Fruit fly (Drosophila melanogaster): ENCODE measurements around the gene CG14543.

Gene CG14543

dm6 chr3R:26017771-26018731 lies 38.4 kb upstream of the CG14543 start (continued):
- TF ChIP-seq ase (GFP tag; IDR thresholded peaks at IDR 0.05) (no peak), CG2889 (GFP tag; IDR thresholded peaks at IDR 0.05) (no peak), CG12155 (GFP tag; optimal IDR thresholded peaks at IDR 0.05) (peak; percentile 30), CG7928 (GFP tag; optimal IDR thresholded peaks at IDR 0.05) (no peak), CG7372 (GFP tag; IDR thresholded peaks at IDR 0.05) (peak; percentile 31; the same call in 1 of the 2 replicates), hkb (optimal IDR thresholded peaks at IDR 0.05) (no peak), hkb (GFP tag; IDR thresholded peaks at IDR 0.05) (peak; percentile 26; the same call in 1 of the 2 replicates), stwl (tag; optimal IDR thresholded peaks at IDR 0.05) (peak; percentile 62), CG14965 (GFP tag; optimal IDR thresholded peaks at IDR 0.05; ENCODE audit: borderline replicate concordance) (no peak), Atf6 (GFP tag; IDR thresholded peaks at IDR 0.05) (no peak), CG9437 (GFP tag; optimal IDR thresholded peaks at IDR 0.05) (peak; percentile 78), jigr1 (GFP tag; IDR thresholded peaks at IDR 0.05) (no peak), CG1529 (GFP tag; optimal IDR thresholded peaks at IDR 0.05) (peak; percentile 72), Nf-YC (tag; optimal IDR thresholded peaks at IDR 0.05) (no peak), lab (GFP tag; optimal IDR thresholded peaks at IDR 0.05) (peak; percentile 25), Opbp (GFP tag; IDR thresholded peaks at IDR 0.05; ENCODE audit: partially characterized antibody) (no peak), psq (GFP tag; optimal IDR thresholded peaks at IDR 0.05) (peak; percentile 33), ranshi (GFP tag; IDR thresholded peaks at IDR 0.05) (peak; percentile 51; the same call in 1 of the 2 replicates), row (GFP tag; IDR thresholded peaks at IDR 0.05) (peak; percentile 72), CG13624 (GFP tag; optimal IDR thresholded peaks at IDR 0.05) (no peak), Sin3A (optimal IDR thresholded peaks at IDR 0.05) (no peak), cas (GFP tag; IDR thresholded peaks at IDR 0.05) (no peak), Poxn (GFP tag; IDR thresholded peaks at IDR 0.05) (no peak), CG4730 (GFP tag; IDR thresholded peaks at IDR 0.05) (no peak; the same call in none of the 2 replicates), CG15514 (GFP tag; optimal IDR thresholded peaks at IDR 0.05) (no peak), CG15601 (tag; optimal IDR thresholded peaks at IDR 0.05) (peak; percentile 91), gce (GFP tag; IDR thresholded peaks at IDR 0.05) (0 out of 3 replicates have a peak, but pooled peaks have one; percentile 44), ERR (GFP tag; optimal IDR thresholded peaks at IDR 0.05) (no peak), dmrt11E (tag; optimal IDR thresholded peaks at IDR 0.05) (peak; percentile 99), ssp (GFP tag; IDR thresholded peaks at IDR 0.05) (peak; percentile 59), Gug (GFP tag; IDR thresholded peaks at IDR 0.05) (peak; percentile 30; the same call in 2 of the 4 replicates), gcm (GFP tag; optimal IDR thresholded peaks at IDR 0.05) (peak; percentile 91), E2f2 (GFP tag; IDR thresholded peaks at IDR 0.05) (peak; percentile 36; the same call in 1 of the 2 replicates), CG12104 (GFP tag; optimal IDR thresholded peaks at IDR 0.05) (peak; percentile 71), so (GFP tag; IDR thresholded peaks at IDR 0.05) (peak; percentile 71; the same call in 2 of the 3 replicates), oc (tag; optimal IDR thresholded peaks at IDR 0.05) (peak; percentile 52), Elba2 (GFP tag; optimal IDR thresholded peaks at IDR 0.05) (peak; percentile 20), insv (GFP tag; optimal IDR thresholded peaks at IDR 0.05) (peak in 1 of 2 experiments; percentile 81), Chrac-16 (GFP tag; optimal IDR thresholded peaks at IDR 0.05) (peak; percentile 76), CG15696 (tag; optimal IDR thresholded peaks at IDR 0.05) (peak; percentile 99), CG31388 (GFP tag; optimal IDR thresholded peaks at IDR 0.05) (peak; percentile 4), CG13775 (GFP tag; optimal IDR thresholded peaks at IDR 0.05) (peak; percentile 88), Sry-δ (GFP tag; optimal IDR thresholded peaks at IDR 0.05) (no peak), knrl (GFP tag; IDR thresholded peaks at IDR 0.05; ENCODE audit: partially characterized antibody) (no peak), CG17328 (GFP tag; IDR thresholded peaks at IDR 0.05) (peak; percentile 82), vvl (GFP tag; IDR thresholded peaks at IDR 0.05) (0 out of 2 replicates have a peak, but pooled peaks have one; percentile 78), CG5245 (GFP tag; optimal IDR thresholded peaks at IDR 0.05) (peak; percentile 60), CG17568 (GFP tag; optimal IDR thresholded peaks at IDR 0.05) (peak; percentile 35), nom (GFP tag; optimal IDR thresholded peaks at IDR 0.05) (peak; percentile 86)
